Fruit fly (Drosophila melanogaster) whole organism, embryonic: ENCODE data around the gene Gmppb.

Experiments used
- CG11695 ChIP-seq: fragments of 200-800 bp; sonication (Bioruptor generic); IDR thresholded peaks from 3 replicates; pipeline ENCODE4 v1.3.6; 2022; ENCODE audit warnings: missing biosample characterization, missing genetic modification characterization
- CG15479 ChIP-seq: fragments of 200-800 bp; sonication (Bioruptor generic); optimal IDR thresholded peaks from 3 replicates; lab custom pipeline; 2019; ENCODE audit warnings: missing biosample characterization, mild to moderate bottlenecking, missing genetic modification characterization, moderate library complexity
- CG15696 ChIP-seq: fragments of 200-800 bp; sonication (Bioruptor generic); optimal IDR thresholded peaks from 2 replicates; lab custom pipeline; 2019; ENCODE audit warnings: missing biosample characterization, mild to moderate bottlenecking, missing genetic modification characterization, moderate library complexity
- CG1602 ChIP-seq: fragments of 200-800 bp; sonication (Bioruptor generic); optimal IDR thresholded peaks from 3 replicates; lab custom pipeline; 2016; ENCODE audit warnings: missing biosample characterization, missing genetic modification characterization
- CG17385 ChIP-seq: fragments of 200-800 bp; sonication (Bioruptor generic); optimal IDR thresholded peaks from 3 replicates; lab custom pipeline; 2018; ENCODE audit warnings: missing biosample characterization, mild to moderate bottlenecking, missing genetic modification characterization
- CG17568 ChIP-seq: fragments of 200-800 bp; sonication (Bioruptor generic); optimal IDR thresholded peaks from 2 replicates; lab custom pipeline; 2018; ENCODE audit warnings: missing biosample characterization, mild to moderate bottlenecking, missing genetic modification characterization, moderate library complexity
- CG17829 ChIP-seq: fragments of 200-800 bp; optimal IDR thresholded peaks from 2 replicates; lab custom pipeline; 2019; ENCODE audit warnings: missing biosample characterization, mild to moderate bottlenecking, missing genetic modification characterization, moderate library complexity
- CG31388 ChIP-seq: fragments of 200-800 bp; sonication (Bioruptor generic); optimal IDR thresholded peaks from 2 replicates; lab custom pipeline; 2016; ENCODE audit warnings: missing biosample characterization, missing genetic modification characterization
- CG33557 ChIP-seq: fragments of 200-800 bp; sonication (Bioruptor generic); optimal IDR thresholded peaks from 2 replicates; lab custom pipeline; 2019; ENCODE audit warnings: missing biosample characterization, mild to moderate bottlenecking, missing genetic modification characterization, moderate library complexity
- CG34376 ChIP-seq: fragments of 200-800 bp; sonication (Bioruptor generic); optimal IDR thresholded peaks from 2 replicates; lab custom pipeline; 2018; ENCODE audit warnings: missing biosample characterization, mild to moderate bottlenecking, missing genetic modification characterization
- CG4424 ChIP-seq: fragments of 200-800 bp; sonication (Bioruptor generic); optimal IDR thresholded peaks from 3 replicates; lab custom pipeline; 2016; ENCODE audit warnings: missing biosample characterization, missing genetic modification characterization
- CG7271 ChIP-seq: fragments of 200-800 bp; sonication (Bioruptor generic); optimal IDR thresholded peaks from 2 replicates; lab custom pipeline; 2018; ENCODE audit warnings: missing biosample characterization, mild to moderate bottlenecking, missing genetic modification characterization, moderate library complexity
- CG9932 ChIP-seq: fragments of 200-800 bp; sonication (Bioruptor generic); IDR thresholded peaks from 2 replicates; pipeline ENCODE4 v1.3.6; 2022; ENCODE audit warnings: missing biosample characterization, missing genetic modification characterization
- D ChIP-seq, 2 experiments: fragments of 200-800 bp in 1 of 2; fragments of >200 bp in 1 of 2; sonication (Bioruptor generic) in 1 of 2; optimal IDR thresholded peaks; 2 replicates in 1 of 2; 3 replicates in 1 of 2; lab custom pipeline; 2017; ENCODE audit warnings: mild to moderate bottlenecking in 1 of 2, missing biosample characterization in 1 of 2, missing genetic modification characterization in 1 of 2, missing genetic modification reagents in 1 of 2
- Dbx ChIP-seq: fragments of 200-800 bp; sonication (Bioruptor generic); IDR thresholded peaks from 3 replicates; pipeline ENCODE4 v1.3.6; 2022; ENCODE audit warnings: missing biosample characterization, missing genetic modification characterization
- Fer1 ChIP-seq: fragments of 200-800 bp; sonication (Bioruptor generic); optimal IDR thresholded peaks from 2 replicates; lab custom pipeline; 2017; ENCODE audit warnings: missing biosample characterization, mild to moderate bottlenecking, missing genetic modification characterization
- Kr ChIP-seq: fragments of 200-800 bp; sonication (Bioruptor generic); optimal IDR thresholded peaks from 2 replicates; lab custom pipeline; 2017; ENCODE audit warnings: missing biosample characterization, mild to moderate bottlenecking, missing genetic modification characterization
- Nf-YB ChIP-seq: fragments of 200-800 bp; sonication (Bioruptor generic); optimal IDR thresholded peaks from 3 replicates; lab custom pipeline; 2019; ENCODE audit warnings: missing biosample characterization, mild to moderate bottlenecking, missing genetic modification characterization, moderate library complexity
- Nf-YC ChIP-seq: fragments of 200-800 bp; optimal IDR thresholded peaks from 3 replicates; lab custom pipeline; 2019; ENCODE audit warnings: missing biosample characterization, mild to moderate bottlenecking, missing genetic modification characterization, moderate library complexity
- Oaz ChIP-seq: fragments of 200-800 bp; sonication (Bioruptor generic); IDR thresholded peaks from 2 replicates; pipeline ENCODE4 v1.3.6; 2022; ENCODE audit warnings: missing biosample characterization, missing genetic modification characterization
- cad ChIP-seq: fragments of >200 bp; optimal IDR thresholded peaks from 2 replicates; lab custom pipeline; 2017; ENCODE audit warnings: missing biosample characterization, missing genetic modification characterization
- cg ChIP-seq: fragments of 200-800 bp; sonication (Bioruptor generic); optimal IDR thresholded peaks from 3 replicates; lab custom pipeline; 2019; ENCODE audit warnings: missing biosample characterization, mild to moderate bottlenecking, missing genetic modification characterization, moderate library complexity
- crol ChIP-seq: fragments of 200-800 bp; sonication (Bioruptor generic); IDR thresholded peaks from 2 replicates; pipeline ENCODE4 v1.3.6; 2022; ENCODE audit warnings: missing biosample characterization, missing genetic modification characterization
- dmrt11E ChIP-seq: fragments of 200-800 bp; sonication (Bioruptor generic); optimal IDR thresholded peaks from 3 replicates; lab custom pipeline; 2018; ENCODE audit warnings: missing biosample characterization, mild to moderate bottlenecking, missing genetic modification characterization, moderate library complexity
- en ChIP-seq: fragments of 200-800 bp; sonication (Bioruptor generic); optimal IDR thresholded peaks from 2 replicates; lab custom pipeline; 2016; ENCODE audit warnings: missing biosample characterization, missing genetic modification characterization
- grau ChIP-seq: fragments of 200-800 bp; optimal IDR thresholded peaks from 3 replicates; lab custom pipeline; 2019; ENCODE audit warnings: missing biosample characterization, mild to moderate bottlenecking, missing genetic modification characterization, moderate library complexity
- gro ChIP-seq: fragments of 200-800 bp; sonication (Bioruptor generic); optimal IDR thresholded peaks from 2 replicates; lab custom pipeline; 2016; ENCODE audit warnings: missing biosample characterization, missing genetic modification characterization
- kni ChIP-seq: fragments of 200-800 bp; sonication (Bioruptor generic); optimal IDR thresholded peaks from 3 replicates; lab custom pipeline; 2017; ENCODE audit warnings: mild to moderate bottlenecking, missing biosample characterization, missing genetic modification reagents, missing genetic modification characterization
- oc ChIP-seq: fragments of 200-800 bp; sonication (Bioruptor generic); optimal IDR thresholded peaks from 2 replicates; lab custom pipeline; 2018; ENCODE audit warnings: missing biosample characterization, mild to moderate bottlenecking, missing genetic modification characterization, moderate library complexity
- org-1 ChIP-seq: fragments of 200-800 bp; sonication (Bioruptor generic); optimal IDR thresholded peaks from 2 replicates; lab custom pipeline; 2017; ENCODE audit warnings: missing biosample characterization, missing genetic modification characterization
- pfk ChIP-seq: fragments of 200-800 bp; sonication (Bioruptor generic); optimal IDR thresholded peaks from 2 replicates; lab custom pipeline; 2018; ENCODE audit warnings: missing biosample characterization, mild to moderate bottlenecking, missing genetic modification characterization, moderate library complexity
- phol ChIP-seq: fragments of 200-800 bp; sonication (Bioruptor generic); optimal IDR thresholded peaks from 3 replicates; lab custom pipeline; 2018; ENCODE audit warnings: missing biosample characterization, mild to moderate bottlenecking, missing genetic modification characterization, moderate library complexity
- pros ChIP-seq: fragments of 200-800 bp; sonication (Bioruptor generic); optimal IDR thresholded peaks from 3 replicates; lab custom pipeline; 2019; ENCODE audit warnings: missing biosample characterization, mild to moderate bottlenecking, missing genetic modification characterization, moderate library complexity
- sd ChIP-seq: fragments of 200-800 bp; sonication (Bioruptor generic); optimal IDR thresholded peaks from 3 replicates; lab custom pipeline; 2018; ENCODE audit warnings: missing biosample characterization, mild to moderate bottlenecking, missing genetic modification characterization, moderate library complexity
- seq ChIP-seq: fragments of 200-800 bp; sonication (Bioruptor generic); IDR thresholded peaks from 2 replicates; pipeline ENCODE4 v1.3.6; 2022; ENCODE audit warnings: missing biosample characterization, missing genetic modification characterization
- sr ChIP-seq: fragments of 200-800 bp; sonication (Bioruptor generic); IDR thresholded peaks from 3 replicates; pipeline ENCODE4 v1.3.6; 2022; ENCODE audit warnings: missing biosample characterization, missing genetic modification characterization
- tgo ChIP-seq: fragments of 200-800 bp; sonication (Bioruptor generic); IDR thresholded peaks from 3 replicates; pipeline ENCODE4 v1.3.6; 2022; ENCODE audit warnings: missing biosample characterization, missing genetic modification characterization
- tll ChIP-seq, 2 experiments: fragments of 200-800 bp in 1 of 2; fragments of >200 bp in 1 of 2; sonication (Bioruptor generic) in 1 of 2; optimal IDR thresholded peaks; 2 replicates each; lab custom pipeline; 2017 to 2019; ENCODE audit warnings: missing biosample characterization in 2 of 2, missing genetic modification characterization in 2 of 2, mild to moderate bottlenecking in 1 of 2, moderate library complexity in 1 of 2
- twi ChIP-seq: fragments of 200-800 bp; optimal IDR thresholded peaks from 2 replicates; lab custom pipeline; 2019; ENCODE audit warnings: missing biosample characterization, mild to moderate bottlenecking, missing genetic modification characterization, moderate library complexity
- zen ChIP-seq: fragments of 200-800 bp; sonication (Bioruptor generic); optimal IDR thresholded peaks from 3 replicates; lab custom pipeline; 2018; ENCODE audit warnings: missing biosample characterization, mild to moderate bottlenecking, missing genetic modification characterization, moderate library complexity
- zfh1 ChIP-seq: fragments of 200-800 bp; sonication (Bioruptor generic); IDR thresholded peaks from 3 replicates; pipeline ENCODE4 v1.3.6; 2022; ENCODE audit warnings: missing biosample characterization, missing genetic modification characterization

Gene Gmppb

DNA sequence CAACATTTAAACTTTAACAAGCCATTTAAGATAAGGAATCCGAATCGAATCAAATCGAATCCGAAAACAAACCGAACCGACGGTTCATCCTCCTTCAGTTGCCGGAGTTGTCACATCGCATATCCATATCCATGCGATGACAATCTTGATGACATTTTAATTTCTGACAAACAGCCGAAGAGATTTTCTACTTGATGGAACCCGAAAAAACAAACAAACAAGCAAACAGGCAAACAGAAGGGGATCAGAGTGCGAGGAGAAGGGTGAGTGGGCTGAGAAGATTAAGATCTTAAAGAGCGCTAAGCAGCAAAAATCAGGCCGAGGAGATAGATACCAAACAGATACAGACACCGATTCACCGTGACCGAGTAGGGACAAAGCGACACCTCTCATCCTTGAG is 49.9 kb downstream of the Gmppb start (continued):
- TF ChIP-seq kni (GFP tag; lab: Kevin White, UChicago) (peak; percentile 33), D (optimal IDR thresholded peaks at IDR 0.05; lab: Kevin White, UChicago) (peak; percentile 1), D (GFP tag; optimal IDR thresholded peaks at IDR 0.05; lab: Kevin White, UChicago) (no peak)

dm6 chr3R:4863825-4864224 is 52.6 kb downstream of the Gmppb start:
- TF ChIP-seq CG15479 (GFP tag; lab: Kevin White, UChicago), result peak; percentile 72
- TF ChIP-seq CG17829 (tag; lab: Kevin White, UChicago), result peak; percentile 28
- no peak for TF ChIP-seq sd
- TF ChIP-seq twi (tag; lab: Kevin White, UChicago), result peak; percentile 23
- no peak for TF ChIP-seq CG34376 (GFP tag; lab: Kevin White, UChicago)
- TF ChIP-seq cg, result peak; percentile 12
- peak; percentile 91 for TF ChIP-seq D (optimal IDR thresholded peaks at IDR 0.05; lab: Kevin White, UChicago)
- peak; percentile 49 for TF ChIP-seq D (GFP tag; optimal IDR thresholded peaks at IDR 0.05; lab: Kevin White, UChicago)
- no peak for TF ChIP-seq CG17568 (GFP tag; lab: Kevin White, UChicago)
- TF ChIP-seq Kr, result peak; percentile 80
- TF ChIP-seq CG31388, result no peak
- TF ChIP-seq crol (GFP tag; lab: Robert Waterston, UW), result no peak
- TF ChIP-seq CG7271, result no peak
- TF ChIP-seq CG17385 (GFP tag; lab: Kevin White, UChicago), result no peak
- peak; percentile 72 for TF ChIP-seq pros (GFP tag; lab: Kevin White, UChicago)
- peak; percentile 28 for TF ChIP-seq zen (tag; lab: Kevin White, UChicago)
- TF ChIP-seq tll (GFP tag; optimal IDR thresholded peaks at IDR 0.05; lab: Kevin White, UChicago), result peak in 1 of 2 experiments; percentile 79
- TF ChIP-seq Fer1, result no peak
- peak; percentile 58 for TF ChIP-seq dmrt11E (tag; lab: Kevin White, UChicago)
- peak; percentile 53 for TF ChIP-seq oc (tag; lab: Kevin White, UChicago)
- peak; percentile 52 for TF ChIP-seq cad (GFP tag; lab: Kevin White, UChicago)
- TF ChIP-seq CG4424 (GFP tag; lab: Kevin White, UChicago), result no peak
- peak; percentile 10 for TF ChIP-seq CG15696 (tag; lab: Kevin White, UChicago)

- TF ChIP-seq grau (tag; lab: Kevin White, UChicago), result no peak
- peak; percentile 45 for TF ChIP-seq pros (GFP tag; lab: Kevin White, UChicago)
- peak; percentile 53; the same call in 1 of the 2 replicates for TF ChIP-seq crol (GFP tag; lab: Robert Waterston, UW)
- TF ChIP-seq phol, result peak; percentile 37
- no peak for TF ChIP-seq gro (GFP tag; lab: Kevin White, UChicago)
- TF ChIP-seq pfk (GFP tag; lab: Kevin White, UChicago), result peak; percentile 89
- no peak for TF ChIP-seq org-1 (GFP tag; lab: Kevin White, UChicago)
- TF ChIP-seq en (GFP tag; lab: Kevin White, UChicago), result no peak
- peak; percentile 91 for TF ChIP-seq sr (GFP tag; lab: Robert Waterston, UW)
- TF ChIP-seq Oaz (GFP tag; lab: Robert Waterston, UW), result no peak
- peak; percentile 21 for TF ChIP-seq oc (tag; lab: Kevin White, UChicago)
- TF ChIP-seq CG33557 (GFP tag; lab: Kevin White, UChicago), result no peak
- TF ChIP-seq seq (GFP tag; lab: Robert Waterston, UW), result peak; percentile 69; the same call in 1 of the 2 replicates
- peak; percentile 72 for TF ChIP-seq Nf-YB (GFP tag; lab: Kevin White, UChicago)
- no peak for TF ChIP-seq CG1602 (GFP tag; lab: Kevin White, UChicago)
- no peak for TF ChIP-seq Dbx (GFP tag; lab: Robert Waterston, UW)
- peak; percentile 64 for TF ChIP-seq CG11695 (GFP tag; lab: Robert Waterston, UW)
- no peak for TF ChIP-seq zfh1 (GFP tag; lab: Robert Waterston, UW)
- TF ChIP-seq tgo (GFP tag; lab: Robert Waterston, UW), result no peak
- TF ChIP-seq CG9932 (GFP tag; lab: Robert Waterston, UW), result 0 out of 2 replicates have a peak, but pooled peaks have one; percentile 9
- peak; percentile 76 for TF ChIP-seq cg
- peak; percentile 79 for TF ChIP-seq Nf-YC (tag; lab: Kevin White, UChicago)
Observed at dm6 chr3R:4864901-4865601, 53.8 kb downstream of the Gmppb start.
